Fruit fly (Drosophila melanogaster): ENCODE results near the gene pnr.

Gene pnr

DNA sequence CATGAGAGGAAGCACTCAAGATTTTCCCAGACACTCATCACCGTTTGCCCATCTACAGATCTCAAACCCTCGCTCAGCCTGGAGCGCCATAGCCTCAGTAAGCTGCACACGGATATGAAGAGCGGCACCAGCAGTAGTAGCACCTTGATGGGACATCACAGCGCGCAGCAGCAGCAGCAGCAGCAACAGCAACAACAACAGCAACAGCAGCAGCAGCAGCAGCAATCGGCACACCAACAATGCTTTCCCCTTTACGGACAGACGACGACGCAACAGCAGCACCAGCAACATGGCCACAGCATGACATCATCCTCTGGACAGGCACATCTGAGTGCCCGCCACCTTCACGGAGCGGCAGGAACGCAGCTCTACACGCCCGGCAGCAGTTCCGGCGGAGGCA, 13.7 kb downstream of the pnr start:
- TF ChIP-seq Clk (GFP tag; optimal IDR thresholded peaks at IDR 0.05) (no peak), tj (GFP tag; optimal IDR thresholded peaks at IDR 0.05) (no peak), CG5204 (GFP tag; optimal IDR thresholded peaks at IDR 0.05) (no peak), CG11617 (GFP tag; optimal IDR thresholded peaks at IDR 0.05) (no peak), cnc (optimal IDR thresholded peaks at IDR 0.05) (no peak), pad (GFP tag; optimal IDR thresholded peaks at IDR 0.05) (no peak), Mnt (GFP tag; optimal IDR thresholded peaks at IDR 0.05) (no peak), CG14711 (tag; optimal IDR thresholded peaks at IDR 0.05) (no peak), Crg-1 (GFP tag; optimal IDR thresholded peaks at IDR 0.05) (no peak)

- no peak for TF ChIP-seq cic (GFP tag; optimal IDR thresholded peaks at IDR 0.05)
- no peak for TF ChIP-seq Clk (GFP tag; optimal IDR thresholded peaks at IDR 0.05)
- no peak for TF ChIP-seq CG12768 (GFP tag; optimal IDR thresholded peaks at IDR 0.05)
- TF ChIP-seq bab1 (GFP tag; optimal IDR thresholded peaks at IDR 0.05), result no peak
- TF ChIP-seq Mnt (GFP tag; optimal IDR thresholded peaks at IDR 0.05), result no peak
- TF ChIP-seq Crg-1 (GFP tag; optimal IDR thresholded peaks at IDR 0.05), result no peak
- TF ChIP-seq cnc (optimal IDR thresholded peaks at IDR 0.05), result no peak
- no peak for TF ChIP-seq toe (GFP tag; optimal IDR thresholded peaks at IDR 0.05)
- no peak for TF ChIP-seq CG11617 (GFP tag; optimal IDR thresholded peaks at IDR 0.05)
- TF ChIP-seq CG14711 (tag; optimal IDR thresholded peaks at IDR 0.05), result no peak
Observed at dm6 chr3R:16040925-16041324, 15.0 kb downstream of the pnr start.

- no peak for TF ChIP-seq CG1620 (GFP tag; optimal IDR thresholded peaks at IDR 0.05)
- no peak for TF ChIP-seq cic (GFP tag; optimal IDR thresholded peaks at IDR 0.05)
- TF ChIP-seq bab1 (GFP tag; optimal IDR thresholded peaks at IDR 0.05), result no peak
- no peak for TF ChIP-seq tj (GFP tag; optimal IDR thresholded peaks at IDR 0.05)
- TF ChIP-seq toe (GFP tag; optimal IDR thresholded peaks at IDR 0.05), result no peak
- no peak for TF ChIP-seq cnc (optimal IDR thresholded peaks at IDR 0.05)
- no peak for TF ChIP-seq Hr96 (GFP tag; optimal IDR thresholded peaks at IDR 0.05)
Observed at dm6 chr3R:16042137-16042899, 16.4 kb downstream of the pnr start.

DNA sequence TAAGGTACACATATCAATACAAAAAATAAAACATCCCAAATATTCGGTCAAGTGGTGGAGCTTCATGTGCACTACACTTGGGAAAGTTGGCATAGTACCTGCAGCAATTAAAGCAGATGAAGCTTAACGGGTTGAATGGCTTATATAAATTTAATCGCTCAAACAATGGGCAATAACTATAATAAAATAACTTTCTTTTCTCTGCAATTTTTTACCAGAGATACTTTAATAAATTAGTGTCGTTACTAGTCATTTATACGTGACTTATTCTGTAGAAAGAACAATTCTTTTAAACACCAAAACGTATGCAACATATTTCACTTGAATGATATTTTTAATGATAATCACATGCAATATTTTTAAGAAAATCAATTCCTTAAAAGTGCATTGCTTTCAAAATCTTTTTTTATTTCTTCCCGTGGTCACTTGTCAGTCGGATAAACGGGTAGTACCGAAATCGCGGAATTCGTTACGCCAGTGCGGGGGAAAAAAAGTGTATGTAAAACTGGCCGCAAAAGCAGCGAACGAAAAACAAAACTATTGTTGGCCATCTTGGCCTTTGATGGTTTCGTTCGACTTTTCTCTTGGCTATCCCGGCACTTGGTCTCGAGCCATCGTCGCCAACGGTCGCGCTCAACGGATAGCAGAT, 17.1 kb downstream of the pnr start, which contains the start of gene Jhbp4:
Gene Jhbp4 (plus strand): TSS at position 599 of the 649 bp plus-strand sequence.
- TF ChIP-seq toe (GFP tag; optimal IDR thresholded peaks at IDR 0.05) (no peak), Clk (GFP tag; optimal IDR thresholded peaks at IDR 0.05) (no peak), pad (GFP tag; optimal IDR thresholded peaks at IDR 0.05) (no peak), CG33017 (tag; optimal IDR thresholded peaks at IDR 0.05) (no peak), ovo (GFP tag; optimal IDR thresholded peaks at IDR 0.05) (no peak), cnc (optimal IDR thresholded peaks at IDR 0.05) (no peak), Mnt (GFP tag; optimal IDR thresholded peaks at IDR 0.05) (no peak), cic (GFP tag; optimal IDR thresholded peaks at IDR 0.05) (no peak), CG7101 (tag; optimal IDR thresholded peaks at IDR 0.05) (no peak)

- TF ChIP-seq tj (GFP tag; optimal IDR thresholded peaks at IDR 0.05) (peak; percentile 72), CG5204 (GFP tag; optimal IDR thresholded peaks at IDR 0.05) (no peak)
Observed at dm6 chr3R:16046030-16046429, 20.2 kb downstream of the pnr start, which contains the start of gene Jhbp5. Jhbp5 (minus strand) TSS chr3R:16046130.

DNA sequence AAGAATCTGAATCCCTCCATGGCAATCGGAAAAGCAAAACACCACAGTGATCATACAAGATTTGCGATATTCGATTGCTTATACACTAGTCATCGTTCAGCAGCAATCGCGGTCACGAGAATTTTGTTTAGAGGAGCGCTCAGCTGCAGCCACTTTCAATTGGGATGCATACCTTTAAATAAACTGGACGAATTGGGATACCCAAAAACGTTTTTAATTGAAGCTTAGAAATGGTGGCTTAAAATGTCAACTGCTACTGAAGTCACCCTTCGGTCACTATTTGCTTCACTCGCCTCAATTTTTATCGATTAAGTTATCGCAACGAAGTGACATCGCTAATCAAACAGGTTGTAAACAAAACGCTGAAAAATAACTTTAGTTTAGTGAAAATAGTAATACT, 23.5 kb downstream of the pnr start, which contains the start of the genes IKKbeta and CG5013:
Gene IKKbeta (minus strand): TSS at position 53 of the 400 bp plus-strand sequence.
Gene CG5013 (plus strand): TSS at position 302 of the 400 bp plus-strand sequence.
- TF ChIP-seq ovo (GFP tag; optimal IDR thresholded peaks at IDR 0.05) (peak; percentile 17), CG33017 (tag; optimal IDR thresholded peaks at IDR 0.05) (no peak), Mnt (GFP tag; optimal IDR thresholded peaks at IDR 0.05) (peak; percentile 51), toe (GFP tag; optimal IDR thresholded peaks at IDR 0.05) (peak; percentile 86), CG5204 (GFP tag; optimal IDR thresholded peaks at IDR 0.05) (no peak), Clk (GFP tag; optimal IDR thresholded peaks at IDR 0.05) (no peak), CG7045 (GFP tag; optimal IDR thresholded peaks at IDR 0.05) (peak; percentile 4), CG12768 (GFP tag; optimal IDR thresholded peaks at IDR 0.05) (no peak), Hr96 (GFP tag; optimal IDR thresholded peaks at IDR 0.05) (peak; percentile 72), Crg-1 (GFP tag; optimal IDR thresholded peaks at IDR 0.05) (peak; percentile 54), CG7101 (tag; optimal IDR thresholded peaks at IDR 0.05) (peak; percentile 63), CG14711 (tag; optimal IDR thresholded peaks at IDR 0.05) (peak; percentile 34), bab1 (GFP tag; optimal IDR thresholded peaks at IDR 0.05) (peak; percentile 78), cic (GFP tag; optimal IDR thresholded peaks at IDR 0.05) (no peak), CG11617 (GFP tag; optimal IDR thresholded peaks at IDR 0.05) (peak; percentile 48), pad (GFP tag; optimal IDR thresholded peaks at IDR 0.05) (peak; percentile 49), kay (GFP tag; ENCODE audit: borderline replicate concordance) (no peak), tj (GFP tag; optimal IDR thresholded peaks at IDR 0.05) (peak; percentile 25), cnc (optimal IDR thresholded peaks at IDR 0.05) (peak in 1 of 2 experiments; percentile 19), CG1620 (GFP tag; optimal IDR thresholded peaks at IDR 0.05) (peak; percentile 69)

Data from whole organism, adult.